Fruit fly (Drosophila melanogaster) whole organism, larva: Measurements from ENCODE around the gene CG4271.

Source experiments
- noc ChIP-seq: fragments of 200-800 bp; sonication (Bioruptor generic); optimal IDR thresholded peaks from 3 replicates; lab custom pipeline; 2019; ENCODE audit warnings: missing biosample characterization, mild to moderate bottlenecking, missing genetic modification characterization, moderate library complexity

CG4271 gene

dm6 chr2L:2289316-2289715, 4.4 kb downstream of the CG4271 start, which contains the start of gene CG17237:
Gene CG17237 (minus strand): TSS chr2L:2289416.
- no peak for TF ChIP-seq noc (tag; lab: Kevin White, UChicago)

dm6 chr2L:2290638-2291037, 5.7 kb downstream of the CG4271 start, which contains the start of gene robl22E:
Gene robl22E (minus strand): TSS chr2L:2290738.
- no peak for TF ChIP-seq noc (tag; lab: Kevin White, UChicago)

dm6 chr2L:2299803-2300202, 14.8 kb downstream of the CG4271 start, which contains the start of gene CG31949:
Gene CG31949 (plus strand): TSS chr2L:2300103.
- TF ChIP-seq noc (tag; lab: Kevin White, UChicago) = no peak

dm6 chr2L:2307648-2308047, 22.7 kb downstream of the CG4271 start, which contains the start of gene CG16995:
Gene CG16995 (plus strand): TSS chr2L:2307948.
- TF ChIP-seq noc (tag; lab: Kevin White, UChicago) = no peak

dm6 chr2L:2311449-2311848, 26.5 kb downstream of the CG4271 start, which contains the start of gene eys:
Gene eys (plus strand): TSS chr2L:2311680.
- no peak for TF ChIP-seq noc (tag; lab: Kevin White, UChicago)

dm6 chr2L:2314165-2314564, 29.2 kb downstream of the CG4271 start:
- TF ChIP-seq noc (tag; lab: Kevin White, UChicago) = no peak
